Worm (Caenorhabditis elegans): Measurements from ENCODE around the gene R151.2.

R151.2 gene

ce11 chrIII:7207903-7208497 lies 1.8 kb upstream of the R151.2 start, which contains the start of gene rpl-6 (continued):
- peak; percentile 63 to 87 for TF ChIP-seq egl-27 (tag; optimal IDR thresholded peaks at IDR 0.05)
- TF ChIP-seq nhr-77 (tag; optimal IDR thresholded peaks at IDR 0.05), result peak; percentile 83
- no peak for TF ChIP-seq aha-1 (tag; optimal IDR thresholded peaks at IDR 0.05)
- TF ChIP-seq mef-2 (tag; optimal IDR thresholded peaks at IDR 0.05), result no peak
- TF ChIP-seq efl-1 (optimal IDR thresholded peaks at IDR 0.05), result peak; percentile 91 to 94
- TF ChIP-seq efl-1 (GFP tag; optimal IDR thresholded peaks at IDR 0.05 in 1 of 2), result peak; percentile 81 to 98
- TF ChIP-seq nhr-237 (tag; optimal IDR thresholded peaks at IDR 0.05), result peak; percentile 62
- peak; percentile 90 for TF ChIP-seq lin-14 (GFP tag; optimal IDR thresholded peaks at IDR 0.05)
- peak; percentile 69 for TF ChIP-seq egl-13 (tag; optimal IDR thresholded peaks at IDR 0.05)
- TF ChIP-seq lin-13 (GFP tag; optimal IDR thresholded peaks at IDR 0.05), result peak; percentile 83
- TF ChIP-seq hlh-17 (GFP tag; optimal IDR thresholded peaks at IDR 0.05; ENCODE audit: borderline replicate concordance), result no peak
- TF ChIP-seq C16A3.4 (tag; optimal IDR thresholded peaks at IDR 0.05), result peak; percentile 97
- TF ChIP-seq ceh-8 (GFP tag; optimal IDR thresholded peaks at IDR 0.05), result peak; percentile 12
- TF ChIP-seq snpc-4 (tag; optimal IDR thresholded peaks at IDR 0.05), result peak; percentile 57
- TF ChIP-seq irx-1 (tag; optimal IDR thresholded peaks at IDR 0.05), result peak; percentile 67
- TF ChIP-seq pqm-1 (tag; optimal IDR thresholded peaks at IDR 0.05), result no peak
- TF ChIP-seq alr-1 (tag; optimal IDR thresholded peaks at IDR 0.05; ENCODE audit: borderline replicate concordance), result no peak
- no peak for TF ChIP-seq nhr-12 (tag; optimal IDR thresholded peaks at IDR 0.05)
- TF ChIP-seq lir-3 (tag; optimal IDR thresholded peaks at IDR 0.05; ENCODE audit: poor library complexity), result peak; percentile 76
- TF ChIP-seq nhr-76 (tag; optimal IDR thresholded peaks at IDR 0.05), result no peak
- no peak for TF ChIP-seq Y116A8C.19 (tag; optimal IDR thresholded peaks at IDR 0.05; ENCODE audit: borderline replicate concordance)
- peak; percentile 95 for TF ChIP-seq unc-130 (tag; optimal IDR thresholded peaks at IDR 0.05)
- peak; percentile 33 for TF ChIP-seq ceh-90 (tag; optimal IDR thresholded peaks at IDR 0.05)
- TF ChIP-seq nhr-47 (tag; optimal IDR thresholded peaks at IDR 0.05), result peak; percentile 90
- TF ChIP-seq C34B4.2 (tag; optimal IDR thresholded peaks at IDR 0.05), result no peak
- peak; percentile 22 for TF ChIP-seq aly-2 (tag; optimal IDR thresholded peaks at IDR 0.05)
- TF ChIP-seq ceh-88 (GFP tag; IDR thresholded peaks at IDR 0.05), result peak; percentile 68
- peak; percentile 80 for TF ChIP-seq blmp-1 (tag; optimal IDR thresholded peaks at IDR 0.05)
- peak; percentile 99 for TF ChIP-seq lsy-2 (tag; optimal IDR thresholded peaks at IDR 0.05)
- peak; percentile 73 for TF ChIP-seq lin-39 (tag; optimal IDR thresholded peaks at IDR 0.05)
- TF ChIP-seq dpl-1 (GFP tag; optimal IDR thresholded peaks at IDR 0.05), result peak; percentile 81 to 86 (median 85)
- no peak for TF ChIP-seq ces-1 (GFP tag; optimal IDR thresholded peaks at IDR 0.05)

- TF ChIP-seq lin-14 (GFP tag; optimal IDR thresholded peaks at IDR 0.05) (peak; percentile 0), C16A3.4 (tag; optimal IDR thresholded peaks at IDR 0.05) (no peak)
Observed at ce11 chrIII:7210486-7210885, 719 bp downstream of the R151.2 start.

ce11 chrIII:7212028-7212427 lies 2.3 kb downstream of the R151.2 start:
- peak; percentile 2 for TF ChIP-seq nhr-20 (tag; optimal IDR thresholded peaks at IDR 0.05)
- TF ChIP-seq egl-13 (tag; optimal IDR thresholded peaks at IDR 0.05), result no peak
- peak; percentile 49 for TF ChIP-seq elt-2 (tag; optimal IDR thresholded peaks at IDR 0.05)
- TF ChIP-seq F16B12.6 (tag; optimal IDR thresholded peaks at IDR 0.05), result no peak
- TF ChIP-seq C34B4.2 (tag; optimal IDR thresholded peaks at IDR 0.05), result no peak
- 0 out of 2 replicates have a peak, but pooled peaks have one; percentile 9 for TF ChIP-seq nhr-19 (GFP tag; conservative IDR thresholded peaks at IDR 0.05)
- TF ChIP-seq ztf-11 (tag; optimal IDR thresholded peaks at IDR 0.05), result no peak
- TF ChIP-seq fkh-4 (tag; optimal IDR thresholded peaks at IDR 0.05; ENCODE audit: borderline replicate concordance), result no peak
- no peak for TF ChIP-seq jun-1 (tag; optimal IDR thresholded peaks at IDR 0.05)
- TF ChIP-seq blmp-1 (tag; optimal IDR thresholded peaks at IDR 0.05), result peak; percentile 94
- TF ChIP-seq hpl-2 (GFP tag; optimal IDR thresholded peaks at IDR 0.05), result no peak
- no peak for TF ChIP-seq nhr-71 (tag; optimal IDR thresholded peaks at IDR 0.05)
- peak in 1 of 2 experiments; percentile 14 for TF ChIP-seq lin-35 (GFP tag; optimal IDR thresholded peaks at IDR 0.05)
- peak; percentile 46 for TF ChIP-seq lin-14 (GFP tag; optimal IDR thresholded peaks at IDR 0.05)
- TF ChIP-seq pax-3 (tag; optimal IDR thresholded peaks at IDR 0.05), result no peak
- TF ChIP-seq dsc-1 (tag; optimal IDR thresholded peaks at IDR 0.05), result no peak
- TF ChIP-seq elt-3 (tag; optimal IDR thresholded peaks at IDR 0.05), result peak in 1 of 6 experiments; percentile 28
- no peak for TF ChIP-seq ceh-63 (GFP tag; optimal IDR thresholded peaks at IDR 0.05)
- no peak for TF ChIP-seq lin-15B (tag; optimal IDR thresholded peaks at IDR 0.05)

Measured in whole organism, L1 larva.